In genomic region chr3L:10349890-10350289, dm6 we compare ENCODE assay signal across 2 fruit fly cellular contexts.
A peak's percentile ranks its signal among the peaks of the same experiment; 100 is the strongest.
TF ChIP-seq lines count a peak whose summit lies in the region.

No protein-coding gene starts in this region.

- no peak for TF ChIP-seq CTCF in whole organism, embryonic (GFP tag; optimal IDR thresholded peaks at IDR 0.05; lab: Kevin White, UChicago)

TF ChIP-seq in whole organism, embryonic, 481 proteins besides CTCF, POLR2A, EP300 and RAD21:
- TF ChIP-seq CG4360 (GFP tag; IDR thresholded peaks at IDR 0.05; lab: Robert Waterston, UW) (peak; percentile 22; the same call in 1 of the 2 replicates), CG15269 (tag; optimal IDR thresholded peaks at IDR 0.05; lab: Kevin White, UChicago) (peak; percentile 19), grn (GFP tag; optimal IDR thresholded peaks at IDR 0.05; lab: Kevin White, UChicago) (peak; percentile 84), CG2875 (GFP tag; optimal IDR thresholded peaks at IDR 0.05; lab: Kevin White, UChicago) (no peak), CG2199 (GFP tag; IDR thresholded peaks at IDR 0.05; lab: Robert Waterston, UW) (peak; percentile 52; the same call in 1 of the 3 replicates), sens (GFP tag; lab: Kevin White, UChicago) (peak; percentile 35), BtbVII (GFP tag; optimal IDR thresholded peaks at IDR 0.05; lab: Kevin White, UChicago) (no peak), CG9727 (GFP tag; optimal IDR thresholded peaks at IDR 0.05; lab: Kevin White, UChicago) (no peak), sima (GFP tag; optimal IDR thresholded peaks at IDR 0.05; lab: Kevin White, UChicago) (no peak), sd (tag; optimal IDR thresholded peaks at IDR 0.05; lab: Kevin White, UChicago) (peak; percentile 45), CG10654 (GFP tag; optimal IDR thresholded peaks at IDR 0.05; lab: Kevin White, UChicago) (no peak), CG31224 (GFP tag; IDR thresholded peaks at IDR 0.05; lab: Robert Waterston, UW) (no peak), CG10274 (GFP tag; optimal IDR thresholded peaks at IDR 0.05; lab: Kevin White, UChicago) (no peak)
TF ChIP-seq in whole organism, embryonic: peak in this region for 6.

TF ChIP-seq in whole organism, prepupa, 60 proteins besides CTCF, POLR2A, EP300 and RAD21:
- TF ChIP-seq Eip78C (GFP tag; lab: Kevin White, UChicago) (peak; percentile 19), ss (GFP tag; optimal IDR thresholded peaks at IDR 0.05; lab: Kevin White, UChicago) (peak in 1 of 2 experiments; percentile 76), fd85E (GFP tag; optimal IDR thresholded peaks at IDR 0.05; lab: Kevin White, UChicago) (no peak)
